Fruit fly (Drosophila melanogaster) whole organism, embryonic: Measurements from ENCODE around the gene galla-2.
A peak's percentile ranks its signal among the peaks of the same experiment; 100 is the strongest.

Experiments used
- Adf1 ChIP-seq: fragments of 200-800 bp; sonication (Bioruptor generic); IDR thresholded peaks from 2 replicates; pipeline ENCODE4 v1.3.6; 2022; ENCODE audit warnings: missing biosample characterization, missing genetic modification characterization
- BtbVII ChIP-seq: fragments of 200-800 bp; sonication (Bioruptor generic); optimal IDR thresholded peaks from 3 replicates; lab custom pipeline; 2017; ENCODE audit warnings: missing biosample characterization, mild to moderate bottlenecking, missing genetic modification characterization
- CG10147 ChIP-seq: fragments of 200-800 bp; sonication (Bioruptor generic); optimal IDR thresholded peaks from 2 replicates; lab custom pipeline; 2019; ENCODE audit warnings: missing biosample characterization, mild to moderate bottlenecking, missing genetic modification characterization, moderate library complexity
- CG10366 ChIP-seq: fragments of 200-800 bp; sonication (Bioruptor generic); IDR thresholded peaks from 2 replicates; pipeline ENCODE4 v1.3.6; 2022; ENCODE audit warnings: missing biosample characterization, missing genetic modification characterization
- CG10979 ChIP-seq: fragments of 200-800 bp; sonication (Bioruptor generic); optimal IDR thresholded peaks from 2 replicates; lab custom pipeline; 2018; ENCODE audit warnings: missing biosample characterization, mild to moderate bottlenecking, missing genetic modification characterization, moderate library complexity
- CG11456 ChIP-seq: fragments of 200-800 bp; sonication (Bioruptor generic); IDR thresholded peaks from 3 replicates; pipeline ENCODE4 v1.3.6; 2022; ENCODE audit warnings: missing biosample characterization, missing genetic modification characterization
- CG11723 ChIP-seq: fragments of 200-800 bp; sonication (Bioruptor generic); optimal IDR thresholded peaks from 2 replicates; lab custom pipeline; 2017; ENCODE audit warnings: missing biosample characterization, mild to moderate bottlenecking, missing genetic modification characterization
- CG12391 ChIP-seq: fragments of 200-800 bp; sonication (Bioruptor generic); optimal IDR thresholded peaks from 3 replicates; lab custom pipeline; 2018; ENCODE audit warnings: missing biosample characterization, mild to moderate bottlenecking, missing genetic modification characterization, moderate library complexity
- CG13894 ChIP-seq: fragments of 200-800 bp; sonication (Bioruptor generic); optimal IDR thresholded peaks from 3 replicates; lab custom pipeline; 2018; ENCODE audit warnings: missing biosample characterization, mild to moderate bottlenecking, missing genetic modification characterization, moderate library complexity
- CG14710 ChIP-seq: fragments of 200-800 bp; sonication (Bioruptor generic); optimal IDR thresholded peaks from 3 replicates; lab custom pipeline; 2019; ENCODE audit warnings: missing biosample characterization, mild to moderate bottlenecking, missing genetic modification characterization, moderate library complexity
- CG1602 ChIP-seq: fragments of 200-800 bp; sonication (Bioruptor generic); optimal IDR thresholded peaks from 3 replicates; lab custom pipeline; 2016; ENCODE audit warnings: missing biosample characterization, missing genetic modification characterization
- CG18476 ChIP-seq: fragments of 200-800 bp; sonication (Bioruptor generic); optimal IDR thresholded peaks from 2 replicates; lab custom pipeline; 2016; ENCODE audit warnings: missing biosample characterization, mild to moderate bottlenecking, missing genetic modification characterization
- CG2116 ChIP-seq: fragments of 200-800 bp; sonication (Bioruptor generic); optimal IDR thresholded peaks from 3 replicates; lab custom pipeline; 2018; ENCODE audit warnings: missing biosample characterization, mild to moderate bottlenecking, missing genetic modification characterization
- CG32772 ChIP-seq: fragments of 200-800 bp; sonication (Bioruptor generic); IDR thresholded peaks from 2 replicates; pipeline ENCODE4 v1.3.6; 2022; ENCODE audit warnings: missing biosample characterization, missing genetic modification characterization
- CG6272 ChIP-seq: fragments of 200-800 bp; sonication (Bioruptor generic); IDR thresholded peaks from 2 replicates; pipeline ENCODE4 v1.3.6; 2022; ENCODE audit warnings: missing biosample characterization, missing genetic modification characterization
- CG6683 ChIP-seq: fragments of 200-800 bp; sonication (Bioruptor generic); optimal IDR thresholded peaks from 2 replicates; lab custom pipeline; 2017; ENCODE audit warnings: missing biosample characterization, mild to moderate bottlenecking, missing genetic modification characterization, missing genetic modification reagents
- CG7357 ChIP-seq: fragments of 200-800 bp; sonication (Bioruptor generic); IDR thresholded peaks from 3 replicates; pipeline ENCODE4 v1.3.6; 2022; ENCODE audit warnings: missing biosample characterization, missing genetic modification characterization
- CG7745 ChIP-seq: fragments of 200-800 bp; sonication (Bioruptor generic); optimal IDR thresholded peaks from 2 replicates; lab custom pipeline; 2018; ENCODE audit warnings: missing biosample characterization, mild to moderate bottlenecking, missing genetic modification characterization, moderate library complexity
- CG7786 ChIP-seq: fragments of 200-800 bp; sonication (Bioruptor generic); optimal IDR thresholded peaks from 2 replicates; lab custom pipeline; 2016; ENCODE audit warnings: missing biosample characterization, missing genetic modification characterization
- CG8290 ChIP-seq, 3 experiments: fragments of 200-800 bp; sonication (Bioruptor generic); optimal IDR thresholded peaks; 2 replicates each; lab custom pipeline; 2016 to 2019; ENCODE audit warnings: missing biosample characterization in 3 of 3, missing genetic modification characterization in 3 of 3, mild to moderate bottlenecking in 2 of 3, moderate library complexity in 1 of 3
- CG8388 ChIP-seq: fragments of 200-800 bp; sonication (Bioruptor generic); optimal IDR thresholded peaks from 2 replicates; lab custom pipeline; 2019; ENCODE audit warnings: missing biosample characterization, mild to moderate bottlenecking, missing genetic modification characterization, moderate library complexity
- CG9609 ChIP-seq: fragments of 200-800 bp; sonication (Bioruptor generic); optimal IDR thresholded peaks from 3 replicates; lab custom pipeline; 2016; ENCODE audit warnings: missing biosample characterization, missing genetic modification characterization
- D ChIP-seq, 2 experiments: fragments of 200-800 bp in 1 of 2; fragments of >200 bp in 1 of 2; sonication (Bioruptor generic) in 1 of 2; optimal IDR thresholded peaks; 2 replicates in 1 of 2; 3 replicates in 1 of 2; lab custom pipeline; 2017; ENCODE audit warnings: mild to moderate bottlenecking in 1 of 2, missing biosample characterization in 1 of 2, missing genetic modification characterization in 1 of 2, missing genetic modification reagents in 1 of 2
- Dip2 ChIP-seq: fragments of 200-800 bp; sonication (Bioruptor generic); IDR thresholded peaks from 2 replicates; pipeline ENCODE4 v1.3.6; 2022; ENCODE audit warnings: missing biosample characterization, missing genetic modification characterization
- HLH54F ChIP-seq: fragments of 200-800 bp; sonication (Bioruptor generic); optimal IDR thresholded peaks from 3 replicates; lab custom pipeline; 2016; ENCODE audit warnings: missing biosample characterization, missing genetic modification characterization
- al ChIP-seq: fragments of 200-800 bp; sonication (Bioruptor generic); IDR thresholded peaks from 2 replicates; pipeline ENCODE4 v1.3.6; 2022; ENCODE audit warnings: missing biosample characterization, missing genetic modification characterization
- aop ChIP-seq: fragments of 200-800 bp; sonication (Bioruptor generic); IDR thresholded peaks from 2 replicates; pipeline ENCODE4 v1.3.6; 2022; ENCODE audit warnings: missing biosample characterization, missing genetic modification characterization
- bsh ChIP-seq, 2 experiments: fragments of 200-800 bp; sonication (Bioruptor generic); optimal IDR thresholded peaks; 2 replicates each; lab custom pipeline; 2017 to 2018; ENCODE audit warnings: mild to moderate bottlenecking in 2 of 2, missing biosample characterization in 2 of 2, missing genetic modification characterization in 2 of 2, moderate library complexity in 1 of 2
- caup ChIP-seq: fragments of 200-800 bp; sonication (Bioruptor generic); optimal IDR thresholded peaks from 3 replicates; lab custom pipeline; 2017; ENCODE audit warnings: missing biosample characterization, mild to moderate bottlenecking, missing genetic modification characterization, moderate library complexity; ENCODE audit not compliant: severe bottlenecking
- chm ChIP-seq: fragments of 200-800 bp; sonication (Bioruptor generic); IDR thresholded peaks from 2 replicates; pipeline ENCODE4 v1.3.6; 2022; ENCODE audit warnings: missing biosample characterization, missing genetic modification characterization
- dmrt99B ChIP-seq: fragments of 200-800 bp; sonication (Bioruptor generic); optimal IDR thresholded peaks from 2 replicates; lab custom pipeline; 2018; ENCODE audit warnings: missing biosample characterization, mild to moderate bottlenecking, missing genetic modification characterization, moderate library complexity
- dpn ChIP-seq, 2 experiments: fragments of 200-800 bp; sonication (Bioruptor generic); optimal IDR thresholded peaks; 3 replicates each; lab custom pipeline; 2016; ENCODE audit warnings: missing biosample characterization in 2 of 2, missing genetic modification characterization in 2 of 2
- emc ChIP-seq: fragments of 200-800 bp; sonication (Bioruptor generic); optimal IDR thresholded peaks from 2 replicates; lab custom pipeline; 2016; ENCODE audit warnings: missing biosample characterization, missing genetic modification characterization
- exex ChIP-seq: fragments of 200-800 bp; sonication (Bioruptor generic); optimal IDR thresholded peaks from 4 replicates; lab custom pipeline; 2018; ENCODE audit warnings: missing biosample characterization, mild to moderate bottlenecking, missing genetic modification characterization, moderate library complexity
- fd96Cb ChIP-seq: fragments of 200-800 bp; sonication (Bioruptor generic); optimal IDR thresholded peaks from 2 replicates; lab custom pipeline; 2018; ENCODE audit warnings: missing biosample characterization, mild to moderate bottlenecking, missing genetic modification characterization, moderate library complexity
- grau ChIP-seq: fragments of 200-800 bp; optimal IDR thresholded peaks from 3 replicates; lab custom pipeline; 2019; ENCODE audit warnings: missing biosample characterization, mild to moderate bottlenecking, missing genetic modification characterization, moderate library complexity
- grn ChIP-seq: fragments of 200-800 bp; sonication (Bioruptor generic); optimal IDR thresholded peaks from 3 replicates; lab custom pipeline; 2017; ENCODE audit warnings: missing biosample characterization, missing genetic modification characterization
- lab ChIP-seq: fragments of 200-800 bp; sonication (Bioruptor generic); optimal IDR thresholded peaks from 3 replicates; lab custom pipeline; 2017; ENCODE audit warnings: missing biosample characterization, missing genetic modification characterization, mild to moderate bottlenecking, moderate library complexity, missing genetic modification reagents
- nom ChIP-seq: fragments of 200-800 bp; sonication (Bioruptor generic); optimal IDR thresholded peaks from 2 replicates; lab custom pipeline; 2017; ENCODE audit warnings: missing biosample characterization, missing genetic modification characterization, mild to moderate bottlenecking, moderate library complexity, missing genetic modification reagents
- otp ChIP-seq: fragments of 200-800 bp; sonication (Bioruptor generic); IDR thresholded peaks from 3 replicates; pipeline ENCODE4, ENCODE4 v1.3.6; 2022; ENCODE audit warnings: missing biosample characterization, missing genetic modification characterization
- rib ChIP-seq: fragments of 200-800 bp; sonication (Bioruptor generic); IDR thresholded peaks from 2 replicates; pipeline ENCODE4 v1.3.6; 2022; ENCODE audit warnings: missing biosample characterization, missing genetic modification characterization
- sc ChIP-seq, 3 experiments: fragments of >200 bp in 2 of 3; fragments of 200-800 bp in 1 of 3; sonication (Bioruptor generic) in 1 of 3; optimal IDR thresholded peaks; 2 replicates in 2 of 3; 3 replicates in 1 of 3; lab custom pipeline; 2017; ENCODE audit warnings: mild to moderate bottlenecking in 1 of 3, missing biosample characterization in 1 of 3, missing genetic modification characterization in 1 of 3, missing genetic modification reagents in 1 of 3
- sd ChIP-seq: fragments of 200-800 bp; sonication (Bioruptor generic); optimal IDR thresholded peaks from 3 replicates; lab custom pipeline; 2018; ENCODE audit warnings: missing biosample characterization, mild to moderate bottlenecking, missing genetic modification characterization, moderate library complexity
- slbo ChIP-seq: fragments of 200-800 bp; sonication (Bioruptor generic); IDR thresholded peaks from 2 replicates; pipeline ENCODE4 v1.3.6; 2022; ENCODE audit warnings: missing biosample characterization, missing genetic modification characterization
- sr ChIP-seq: fragments of 200-800 bp; sonication (Bioruptor generic); IDR thresholded peaks from 3 replicates; pipeline ENCODE4 v1.3.6; 2022; ENCODE audit warnings: missing biosample characterization, missing genetic modification characterization

The galla-2 gene

dm6 chr3L:10837869-10838783 lies 44.6 kb upstream of the galla-2 start (continued):
- TF ChIP-seq caup (GFP tag; lab: Kevin White, UChicago) = peak; percentile 53
- TF ChIP-seq CG8388 (GFP tag; lab: Kevin White, UChicago) = peak; percentile 52
- TF ChIP-seq CG11456 (GFP tag; lab: Robert Waterston, UW) = peak; percentile 71; the same call in 2 of the 3 replicates
- peak; percentile 1 for TF ChIP-seq grn (GFP tag; lab: Kevin White, UChicago)
- peak; percentile 59 for TF ChIP-seq CG10979 (tag; lab: Kevin White, UChicago)
- TF ChIP-seq otp (GFP tag; lab: Robert Waterston, UW) = peak; percentile 53; the same call in 2 of the 3 replicates
- TF ChIP-seq CG7786 = peak; percentile 33
- TF ChIP-seq CG10147 (GFP tag; lab: Kevin White, UChicago) = peak; percentile 45
- peak; percentile 19 for TF ChIP-seq emc
- TF ChIP-seq CG10366 (GFP tag; lab: Robert Waterston, UW) = peak; percentile 79
- TF ChIP-seq dpn (GFP tag; optimal IDR thresholded peaks at IDR 0.05; lab: Kevin White, UChicago) = peak; percentile 60 to 67
- no peak; the same call in 1 of the 2 replicates for TF ChIP-seq Adf1 (GFP tag; lab: Robert Waterston, UW)
- TF ChIP-seq BtbVII (GFP tag; lab: Kevin White, UChicago) = peak; percentile 32
- TF ChIP-seq CG2116 (GFP tag; lab: Kevin White, UChicago) = peak; percentile 22
- TF ChIP-seq exex = no peak
- no peak for TF ChIP-seq CG8290 (GFP tag; optimal IDR thresholded peaks at IDR 0.05; lab: Kevin White, UChicago)
- peak in 1 of 2 experiments; percentile 46 for TF ChIP-seq CG8290 (tag; optimal IDR thresholded peaks at IDR 0.05; lab: Kevin White, UChicago)
- peak; percentile 26 for TF ChIP-seq CG13894 (tag; lab: Kevin White, UChicago)
- no peak for TF ChIP-seq CG7745
- TF ChIP-seq sd (tag; lab: Kevin White, UChicago) = peak; percentile 9
- no peak for TF ChIP-seq rib (GFP tag; lab: Robert Waterston, UW)
- peak; percentile 60 for TF ChIP-seq grau (tag; lab: Kevin White, UChicago)
- peak; percentile 7 for TF ChIP-seq nom (GFP tag; lab: Kevin White, UChicago)
- peak; percentile 31; the same call in 1 of the 2 replicates for TF ChIP-seq CG6272 (GFP tag; lab: Robert Waterston, UW)
- peak; percentile 8 for TF ChIP-seq CG11723 (GFP tag; lab: Kevin White, UChicago)
- peak; percentile 18 for TF ChIP-seq CG18476
- TF ChIP-seq al (GFP tag; lab: Robert Waterston, UW) = 0 out of 2 replicates have a peak, but pooled peaks have one; percentile 35
- TF ChIP-seq CG1602 (GFP tag; lab: Kevin White, UChicago) = peak; percentile 22
- peak; percentile 25 for TF ChIP-seq CG14710 (tag; lab: Kevin White, UChicago)
- no peak for TF ChIP-seq Dip2 (GFP tag; lab: Robert Waterston, UW)
- TF ChIP-seq CG12391 = peak; percentile 66
- TF ChIP-seq bsh (GFP tag; optimal IDR thresholded peaks at IDR 0.05; lab: Kevin White, UChicago) = peak; percentile 4 to 77
- TF ChIP-seq CG7357 = 0 out of 3 replicates have a peak, but pooled peaks have one; percentile 33
- TF ChIP-seq sr (GFP tag; lab: Robert Waterston, UW) = peak; percentile 53; the same call in 1 of the 3 replicates
- TF ChIP-seq CG32772 (GFP tag; lab: Robert Waterston, UW) = peak; percentile 31; the same call in 1 of the 2 replicates
- no peak for TF ChIP-seq sc (optimal IDR thresholded peaks at IDR 0.05; lab: Kevin White, UChicago)
- peak; percentile 23 for TF ChIP-seq sc (GFP tag; optimal IDR thresholded peaks at IDR 0.05; lab: Kevin White, UChicago)
- peak; percentile 66; the same call in 1 of the 2 replicates for TF ChIP-seq chm
- peak; percentile 74 for TF ChIP-seq slbo (GFP tag; lab: Robert Waterston, UW)
- peak; percentile 81 for TF ChIP-seq dmrt99B (tag; lab: Kevin White, UChicago)
- peak; percentile 41 for TF ChIP-seq CG9609 (GFP tag; lab: Kevin White, UChicago)
- TF ChIP-seq CG6683 (GFP tag; lab: Kevin White, UChicago) = peak; percentile 27
- TF ChIP-seq HLH54F (GFP tag; lab: Kevin White, UChicago) = peak; percentile 47
- TF ChIP-seq aop = no peak
- TF ChIP-seq fd96Cb = peak; percentile 56
- peak; percentile 78 for TF ChIP-seq lab (GFP tag; lab: Kevin White, UChicago)
- no peak for TF ChIP-seq D (optimal IDR thresholded peaks at IDR 0.05; lab: Kevin White, UChicago)
- peak; percentile 30 for TF ChIP-seq D (GFP tag; optimal IDR thresholded peaks at IDR 0.05; lab: Kevin White, UChicago)
